Worm (Caenorhabditis elegans): ENCODE data around the gene arx-4.

arx-4 gene

DNA sequence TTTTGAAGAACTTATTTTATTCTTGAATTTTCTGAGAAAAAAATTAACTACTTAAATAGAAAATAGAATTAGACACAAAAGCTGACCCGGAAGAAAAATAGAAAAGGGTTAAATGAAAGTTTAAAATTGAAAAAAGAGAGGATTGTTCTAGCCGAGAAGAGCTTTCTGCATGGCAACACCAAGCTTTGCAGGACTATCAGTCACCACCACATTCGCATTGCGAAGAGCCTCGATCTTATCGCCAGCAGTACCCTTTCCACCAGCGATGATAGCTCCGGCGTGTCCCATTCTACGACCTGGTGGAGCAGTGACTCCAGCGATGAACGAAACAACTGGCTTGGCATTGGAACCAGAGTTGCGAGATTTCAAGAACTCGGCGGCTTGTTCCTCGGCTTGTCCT lies 38.0 kb downstream of the arx-4 start (continued):
- TF ChIP-seq egrh-3 (GFP tag; IDR thresholded peaks at IDR 0.05): no peak
- no peak for TF ChIP-seq snpc-3.4 (tag; optimal IDR thresholded peaks at IDR 0.05)
- TF ChIP-seq Y67H2A.10 (GFP tag; conservative IDR thresholded peaks at IDR 0.05): no peak
- no peak for TF ChIP-seq F37B4.10 (GFP tag; IDR thresholded peaks at IDR 0.05)
- no peak for TF ChIP-seq egl-18 (GFP tag; IDR thresholded peaks at IDR 0.05)
- peak; percentile 30; the same call in 1 of the 2 replicates for TF ChIP-seq madf-6 (GFP tag; IDR thresholded peaks at IDR 0.05)
- no peak for TF ChIP-seq fkh-3 (tag; optimal IDR thresholded peaks at IDR 0.05)
- TF ChIP-seq sptf-2 (GFP tag; optimal IDR thresholded peaks at IDR 0.05): no peak
- TF ChIP-seq mxl-1 (tag; optimal IDR thresholded peaks at IDR 0.05): no peak
- TF ChIP-seq repo-1 (tag; optimal IDR thresholded peaks at IDR 0.05): no peak
- 0 out of 2 replicates have a peak, but pooled peaks have one; percentile 36 for TF ChIP-seq mcd-1 (GFP tag; IDR thresholded peaks at IDR 0.05)
- TF ChIP-seq F49E8.2 (tag; optimal IDR thresholded peaks at IDR 0.05; ENCODE audit: insufficient read depth): no peak
- TF ChIP-seq nhr-80 (tag; optimal IDR thresholded peaks at IDR 0.05): no peak
- TF ChIP-seq ztf-18 (tag; optimal IDR thresholded peaks at IDR 0.05): no peak
- no peak for TF ChIP-seq ztf-6 (GFP tag; IDR thresholded peaks at IDR 0.05)
- no peak for TF ChIP-seq sea-2 (GFP tag; IDR thresholded peaks at IDR 0.05)
- TF ChIP-seq aptf-3 (GFP tag; IDR thresholded peaks at IDR 0.05): no peak
- TF ChIP-seq hsf-1 (GFP tag; IDR thresholded peaks at IDR 0.05): peak; percentile 45; the same call in 1 of the 2 replicates
- TF ChIP-seq attf-3 (GFP tag; conservative IDR thresholded peaks at IDR 0.05): no peak
- 0 out of 2 replicates have a peak, but pooled peaks have one; percentile 49 for TF ChIP-seq Y79H2A.3 (GFP tag; conservative IDR thresholded peaks at IDR 0.05)
- TF ChIP-seq hlh-26 (GFP tag; conservative IDR thresholded peaks at IDR 0.05): no peak
- no peak for TF ChIP-seq K12H6.12 (tag; optimal IDR thresholded peaks at IDR 0.05)
- TF ChIP-seq tlf-1 (GFP tag; optimal IDR thresholded peaks at IDR 0.05): no peak
- no peak for TF ChIP-seq pbrm-1 (GFP tag; IDR thresholded peaks at IDR 0.05)
- TF ChIP-seq attf-5 (GFP tag; optimal IDR thresholded peaks at IDR 0.05): no peak
- TF ChIP-seq snpc-4 (GFP tag; optimal IDR thresholded peaks at IDR 0.05): no peak
- no peak for TF ChIP-seq snpc-4 (tag; optimal IDR thresholded peaks at IDR 0.05)
- no peak for TF ChIP-seq aptf-2 (GFP tag; conservative IDR thresholded peaks at IDR 0.05)
- no peak for TF ChIP-seq ztf-26 (tag; optimal IDR thresholded peaks at IDR 0.05)
- TF ChIP-seq somi-1 (GFP tag; optimal IDR thresholded peaks at IDR 0.05): no peak
- no peak for TF ChIP-seq snpc-1.3 (tag; optimal IDR thresholded peaks at IDR 0.05; ENCODE audit: insufficient read depth)
- no peak for TF ChIP-seq mes-4 (tag; optimal IDR thresholded peaks at IDR 0.05)
- TF ChIP-seq snpc-1.1 (tag; optimal IDR thresholded peaks at IDR 0.05; ENCODE audit: insufficient read depth): no peak
- no peak for TF ChIP-seq lin-54 (GFP tag; optimal IDR thresholded peaks at IDR 0.05)
- peak; percentile 39 for TF ChIP-seq him-1 (tag; optimal IDR thresholded peaks at IDR 0.05)
- TF ChIP-seq D2030.7 (GFP tag; IDR thresholded peaks at IDR 0.05): no peak; the same call in 1 of the 2 replicates
- no peak for TF ChIP-seq tbp1 (GFP tag; optimal IDR thresholded peaks at IDR 0.05)
- TF ChIP-seq gei-17 (GFP tag; optimal IDR thresholded peaks at IDR 0.05): no peak
- no peak for TF ChIP-seq ceh-58 (GFP tag; IDR thresholded peaks at IDR 0.05)
- TF ChIP-seq F33H1.4 (GFP tag; IDR thresholded peaks at IDR 0.05): no peak
- TF ChIP-seq ceh-100 (GFP tag; IDR thresholded peaks at IDR 0.05): peak; percentile 44; the same call in 1 of the 2 replicates
- peak; percentile 57; the same call in 1 of the 2 replicates for TF ChIP-seq ekl-4 (GFP tag; IDR thresholded peaks at IDR 0.05)
- TF ChIP-seq ceh-79 (tag; optimal IDR thresholded peaks at IDR 0.05): no peak
- TF ChIP-seq madf-8 (GFP tag; conservative IDR thresholded peaks at IDR 0.05): no peak
- no peak for TF ChIP-seq F22D6.2 (tag; optimal IDR thresholded peaks at IDR 0.05)
- no peak for TF ChIP-seq lsl-1 (GFP tag; optimal IDR thresholded peaks at IDR 0.05)
- no peak for TF ChIP-seq Y53F4B.3 (GFP tag; IDR thresholded peaks at IDR 0.05)
- TF ChIP-seq Y95B8A.8 (GFP tag; IDR thresholded peaks at IDR 0.05): no peak
- no peak for TF ChIP-seq lag-1 (GFP tag; IDR thresholded peaks at IDR 0.05)
